Worm (Caenorhabditis elegans) whole organism, midembryonic: Measurements from ENCODE around the gene pcp-1.

ENCODE experiments used
- T22C8.4 ChIP-seq: fragments of 200-800 bp; sonication (Bioruptor generic); IDR thresholded peaks from 2 replicates; pipeline ENCODE4 v1.3.6; 2022; ENCODE audit warnings: missing genetic modification characterization, missing compliant biosample characterization
- cog-1 ChIP-seq: sonication (generic microtip); optimal IDR thresholded peaks from 2 replicates; lab custom pipeline; 2016; ENCODE audit warnings: missing genetic modification characterization, missing compliant biosample characterization
- flt-1 ChIP-seq: fragments of 200-800 bp; sonication (Bioruptor generic); IDR thresholded peaks from 2 replicates; pipeline ENCODE4 v1.3.6; 2022; ENCODE audit warnings: missing genetic modification characterization, missing compliant biosample characterization
- klf-2 ChIP-seq: fragments of 200-800 bp; sonication (Bioruptor generic); conservative IDR thresholded peaks from 2 replicates; pipeline ENCODE4 v1.3.6; 2022; ENCODE audit warnings: missing genetic modification reagents, missing genetic modification characterization, missing compliant biosample characterization
- med-1 ChIP-seq: sonication (generic microtip); optimal IDR thresholded peaks from 2 replicates; lab custom pipeline; 2017; ENCODE audit warnings: missing genetic modification characterization, mild to moderate bottlenecking, missing compliant biosample characterization, antibody characterized with exemption, missing genetic modification reagents; ENCODE audit not compliant: insufficient read depth
- ref-1 ChIP-seq: fragments of 200-800 bp; sonication (Bioruptor generic); conservative IDR thresholded peaks from 2 replicates; pipeline ENCODE4 v1.3.6; 2022; ENCODE audit warnings: missing genetic modification reagents, missing genetic modification characterization, missing compliant biosample characterization
- tab-1 ChIP-seq: fragments of 200-800 bp; sonication (Bioruptor generic); IDR thresholded peaks from 2 replicates; pipeline ENCODE4 v1.3.6; 2022; ENCODE audit warnings: missing genetic modification characterization, missing compliant biosample characterization
- ztf-23 ChIP-seq: fragments of 200-800 bp; sonication (Bioruptor generic); IDR thresholded peaks from 2 replicates; pipeline ENCODE4 v1.3.6; 2022; ENCODE audit warnings: missing genetic modification reagents, missing genetic modification characterization, missing compliant biosample characterization
- ztf-29 ChIP-seq: fragments of 200-800 bp; sonication (Bioruptor generic); IDR thresholded peaks from 2 replicates; pipeline ENCODE4 v1.3.6; 2022; ENCODE audit warnings: missing genetic modification reagents, missing genetic modification characterization, missing compliant biosample characterization

pcp-1 gene

DNA sequence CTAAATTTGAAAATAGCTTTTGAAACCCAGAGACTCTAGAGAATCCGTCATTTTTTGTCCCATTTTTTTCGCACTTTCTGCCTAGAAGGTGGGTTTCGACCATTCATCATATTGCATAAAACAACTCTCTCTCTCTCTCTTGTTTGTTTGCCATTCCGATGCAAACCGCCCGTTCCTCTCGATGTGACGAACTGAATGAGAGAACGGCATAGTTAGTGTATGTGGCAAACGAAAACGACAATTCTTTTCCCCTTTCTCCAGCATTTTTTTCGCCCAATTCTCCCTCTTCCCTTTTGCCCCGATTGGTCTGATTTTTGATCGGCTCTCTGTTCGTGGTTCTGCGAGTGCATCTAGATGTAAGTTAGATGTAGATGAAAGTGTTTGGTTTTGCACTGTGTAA lies 37.2 kb upstream of the pcp-1 start:
- no peak for TF ChIP-seq flt-1 (GFP tag; lab: Robert Waterston, UW)
- no peak for TF ChIP-seq cog-1 (tag; lab: Kevin White, UChicago)
- TF ChIP-seq ztf-29 (GFP tag; lab: Robert Waterston, UW): no peak
- TF ChIP-seq med-1 (GFP tag; lab: Kevin White, UChicago): no peak
- TF ChIP-seq T22C8.4 (GFP tag; lab: Robert Waterston, UW): no peak
- no peak for TF ChIP-seq ztf-23
- no peak for TF ChIP-seq tab-1
- no peak for TF ChIP-seq ref-1
- TF ChIP-seq klf-2 (GFP tag; lab: Robert Waterston, UW): no peak

DNA sequence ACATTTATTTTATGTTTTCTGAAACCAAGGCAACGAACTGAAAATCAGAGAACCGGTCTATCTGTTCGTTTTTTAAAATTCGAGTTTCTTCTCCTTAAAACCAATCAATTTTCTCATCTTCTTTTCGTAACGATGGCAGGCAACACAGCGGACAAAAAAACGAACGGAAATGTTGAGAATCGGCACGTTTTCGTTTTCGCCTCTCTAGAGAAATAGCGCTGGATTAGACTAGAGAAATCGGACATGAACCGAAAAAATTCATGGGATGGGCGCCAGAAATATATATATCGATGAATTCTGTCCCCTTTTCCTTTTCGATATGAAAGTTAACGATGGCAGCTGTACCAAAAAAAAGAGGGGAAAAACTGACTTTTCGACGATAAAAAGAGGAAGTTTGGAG lies 36.3 kb upstream of the pcp-1 start:
- TF ChIP-seq flt-1 (GFP tag; lab: Robert Waterston, UW) (no peak), cog-1 (tag; lab: Kevin White, UChicago) (no peak)

ce11 chrIII:7722999-7723398 lies 35.7 kb upstream of the pcp-1 start:
- TF ChIP-seq tab-1: no peak
- TF ChIP-seq ztf-29 (GFP tag; lab: Robert Waterston, UW): no peak
- TF ChIP-seq ztf-23: no peak
- TF ChIP-seq med-1 (GFP tag; lab: Kevin White, UChicago): no peak
- TF ChIP-seq flt-1 (GFP tag; lab: Robert Waterston, UW): no peak
- TF ChIP-seq ref-1: no peak
- TF ChIP-seq klf-2 (GFP tag; lab: Robert Waterston, UW): no peak

ce11 chrIII:7723412-7724068 lies 35.2 kb upstream of the pcp-1 start:
- TF ChIP-seq T22C8.4 (GFP tag; lab: Robert Waterston, UW) (no peak), ztf-23 (no peak), ztf-29 (GFP tag; lab: Robert Waterston, UW) (no peak)

DNA sequence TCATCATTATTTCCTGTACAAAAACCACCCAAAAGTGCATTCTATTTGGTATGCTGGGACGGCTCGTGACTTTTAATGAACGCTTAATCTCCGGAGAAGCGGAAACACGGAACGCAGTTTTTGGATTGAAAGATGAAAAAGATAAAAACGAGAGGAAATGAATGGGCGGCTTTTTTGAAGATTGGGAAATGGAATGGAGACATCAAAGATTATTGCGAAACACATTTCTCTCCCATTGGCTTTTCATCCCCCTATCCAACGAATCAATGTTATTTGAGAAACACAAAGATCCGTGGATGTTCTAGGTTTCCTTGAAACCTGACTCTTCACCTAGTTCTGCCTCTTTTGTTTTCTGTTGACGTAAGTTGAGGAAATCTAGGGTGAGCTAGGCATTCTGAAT lies 34.3 kb upstream of the pcp-1 start:
- no peak for TF ChIP-seq ref-1
- no peak for TF ChIP-seq klf-2 (GFP tag; lab: Robert Waterston, UW)

DNA sequence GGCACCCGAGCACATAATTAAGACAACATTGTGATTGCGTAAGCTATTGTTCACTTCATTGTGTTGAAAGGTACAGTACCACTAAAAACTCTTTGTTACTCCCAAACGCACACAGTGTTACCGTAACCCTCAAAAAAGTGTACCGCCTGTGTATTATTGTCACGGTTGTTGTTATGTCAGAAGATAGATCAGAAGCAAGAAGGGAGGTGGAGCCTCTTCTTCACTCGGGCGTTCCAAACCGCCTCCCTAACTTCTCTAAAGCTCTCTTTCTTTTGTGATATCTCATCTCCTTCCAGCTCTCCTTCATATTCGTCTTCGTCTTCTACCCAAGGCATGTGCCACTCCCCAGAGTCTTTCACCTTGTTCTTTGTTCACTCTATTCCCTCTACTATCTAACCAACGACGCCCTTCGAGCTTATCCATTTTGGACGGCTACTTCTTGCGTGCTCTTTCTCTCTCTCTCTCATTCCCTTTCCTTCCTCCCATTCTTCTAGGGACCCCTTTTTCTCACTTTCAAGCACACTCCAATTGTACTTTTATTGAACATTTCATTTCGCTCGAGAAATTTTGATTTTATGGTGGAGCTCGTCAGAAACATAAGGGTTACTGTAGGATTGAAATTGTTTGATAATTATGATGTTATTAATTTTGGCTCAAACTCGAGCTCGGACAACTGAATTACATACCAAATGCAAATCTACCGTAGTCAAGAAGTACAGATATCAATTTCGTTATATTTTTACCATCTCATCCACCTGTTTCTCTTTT lies 33.0 kb upstream of the pcp-1 start:
- TF ChIP-seq klf-2 (GFP tag; lab: Robert Waterston, UW): no peak
- 0 out of 2 replicates have a peak, but pooled peaks have one; percentile 19 for TF ChIP-seq tab-1
- no peak for TF ChIP-seq ztf-29 (GFP tag; lab: Robert Waterston, UW)
- no peak for TF ChIP-seq med-1 (GFP tag; lab: Kevin White, UChicago)

DNA sequence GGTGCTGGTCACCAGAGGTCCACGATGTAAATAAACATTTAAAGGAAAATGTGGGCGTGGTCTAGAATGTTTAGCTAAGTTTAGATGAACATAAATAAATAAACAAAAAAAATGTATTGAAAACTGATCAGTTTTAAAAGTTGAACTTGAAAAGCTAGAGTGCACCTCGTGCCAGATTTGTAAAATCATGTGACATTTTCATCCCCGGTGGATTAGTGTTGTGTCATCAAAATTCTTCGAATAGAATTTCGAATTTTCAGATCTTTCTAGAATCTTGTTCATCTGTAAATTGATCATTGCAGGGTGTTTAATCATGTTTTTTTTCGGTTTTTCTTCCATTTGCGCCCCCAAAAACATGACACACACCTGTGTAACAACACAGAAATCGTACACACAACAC lies 32.2 kb upstream of the pcp-1 start:
- no peak for TF ChIP-seq tab-1
- TF ChIP-seq klf-2 (GFP tag; lab: Robert Waterston, UW): no peak
- no peak for TF ChIP-seq med-1 (GFP tag; lab: Kevin White, UChicago)
- TF ChIP-seq ztf-23: no peak
- TF ChIP-seq ztf-29 (GFP tag; lab: Robert Waterston, UW): no peak
- TF ChIP-seq T22C8.4 (GFP tag; lab: Robert Waterston, UW): no peak
- TF ChIP-seq flt-1 (GFP tag; lab: Robert Waterston, UW): no peak
- no peak for TF ChIP-seq cog-1 (tag; lab: Kevin White, UChicago)
- TF ChIP-seq ref-1: no peak

- TF ChIP-seq flt-1 (GFP tag; lab: Robert Waterston, UW) (0 out of 2 replicates have a peak, but pooled peaks have one; percentile 17), ref-1 (no peak), cog-1 (tag; lab: Kevin White, UChicago) (peak; percentile 39), T22C8.4 (GFP tag; lab: Robert Waterston, UW) (no peak)
Measured at ce11 chrIII:7728494-7728893, 30.2 kb upstream of the pcp-1 start.

DNA sequence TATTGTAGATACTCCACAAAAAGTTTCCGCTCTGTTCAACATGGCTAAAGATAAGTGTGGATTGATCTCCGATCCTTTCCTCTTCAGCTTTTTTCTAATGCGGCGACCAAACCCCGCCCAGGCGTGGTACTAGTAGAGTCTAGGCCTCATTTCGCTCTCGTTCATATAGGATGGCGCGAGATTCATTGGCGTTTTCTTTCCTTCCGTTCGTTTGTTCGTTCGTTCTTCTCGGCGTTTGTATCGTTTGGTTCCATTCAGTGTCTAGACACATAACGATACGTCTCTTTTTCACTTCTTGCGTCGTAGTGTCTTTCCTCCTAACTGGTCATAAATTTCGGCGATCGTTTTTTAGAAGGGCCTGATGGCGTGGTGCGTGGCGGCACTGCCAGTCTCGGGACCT lies 29.6 kb upstream of the pcp-1 start:
- 0 out of 2 replicates have a peak, but pooled peaks have one; percentile 23 for TF ChIP-seq flt-1 (GFP tag; lab: Robert Waterston, UW)
- no peak for TF ChIP-seq med-1 (GFP tag; lab: Kevin White, UChicago)

DNA sequence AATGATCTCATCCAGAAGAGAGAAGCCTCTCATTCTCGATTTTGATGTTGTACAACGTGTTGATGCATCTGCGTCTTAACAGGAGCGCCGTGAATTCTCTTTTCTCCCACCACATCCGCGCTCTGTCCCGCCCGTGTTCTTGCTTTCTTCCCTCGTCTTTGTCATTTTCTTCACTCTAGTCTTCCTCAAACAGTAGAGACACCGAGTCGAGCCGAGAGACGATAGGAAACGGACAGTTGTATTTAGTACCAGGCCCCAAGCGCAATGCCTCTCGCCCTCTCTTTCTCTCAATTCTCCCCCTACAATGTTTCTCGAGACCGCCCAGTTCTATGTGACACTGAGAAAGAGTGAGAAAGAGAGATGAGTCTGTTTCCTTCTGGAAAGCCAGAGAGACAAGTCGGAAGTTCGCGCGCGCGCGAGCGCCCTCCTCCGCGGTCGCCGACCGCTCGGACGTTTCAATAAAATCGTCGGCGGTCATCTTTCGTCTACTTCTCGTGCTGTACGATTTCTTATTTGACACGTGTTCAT lies 29.1 kb upstream of the pcp-1 start, which contains the start of gene ZK112.4:
ZK112.4 (minus strand) TSS at position 478 of the 528 bp plus-strand sequence.
- peak; percentile 85 for TF ChIP-seq cog-1 (tag; lab: Kevin White, UChicago)
- TF ChIP-seq flt-1 (GFP tag; lab: Robert Waterston, UW): peak; percentile 28; the same call in 1 of the 2 replicates
- TF ChIP-seq ztf-23: peak; percentile 27; the same call in 1 of the 2 replicates
- no peak for TF ChIP-seq med-1 (GFP tag; lab: Kevin White, UChicago)
- no peak for TF ChIP-seq ztf-29 (GFP tag; lab: Robert Waterston, UW)
- TF ChIP-seq ref-1: no peak
- no peak for TF ChIP-seq klf-2 (GFP tag; lab: Robert Waterston, UW)
- no peak for TF ChIP-seq tab-1
- TF ChIP-seq T22C8.4 (GFP tag; lab: Robert Waterston, UW): no peak
